Worm (Caenorhabditis elegans) whole organism, mixed stage, embryonic: ENCODE results near the gene C07G3.15.

Source experiments
- M03D4.4 ChIP-seq: sonication (generic microtip); optimal IDR thresholded peaks from 2 replicates; lab custom pipeline; 2017; ENCODE audit warnings: mild to moderate bottlenecking, missing genetic modification characterization, missing compliant biosample characterization
- bed-3 ChIP-seq: fragments of 200-800 bp; sonication (Bioruptor generic); optimal IDR thresholded peaks from 3 replicates; lab custom pipeline; 2018; ENCODE audit warnings: mild to moderate bottlenecking, missing genetic modification characterization, moderate library complexity, missing compliant biosample characterization
- blmp-1 ChIP-seq: fragments of 150-350 bp; optimal IDR thresholded peaks from 2 replicates; lab custom pipeline; 2014; ENCODE audit warnings: missing biosample characterization, missing genetic modification characterization
- ceh-39 ChIP-seq: fragments of 150-350 bp; optimal IDR thresholded peaks from 2 replicates; lab custom pipeline; 2014; ENCODE audit warnings: missing biosample characterization, missing genetic modification characterization
- ceh-83 ChIP-seq: fragments of 200-800 bp; sonication (Bioruptor generic); optimal IDR thresholded peaks from 2 replicates; lab custom pipeline; 2018; ENCODE audit warnings: mild to moderate bottlenecking, missing genetic modification characterization, missing compliant biosample characterization
- ces-1 ChIP-seq: fragments of 150-350 bp; optimal IDR thresholded peaks from 2 replicates; lab custom pipeline; 2014; ENCODE audit warnings: missing biosample characterization, missing genetic modification reagents, missing genetic modification characterization
- cnd-1 ChIP-seq: fragments of 200-800 bp; sonication (Bioruptor generic); optimal IDR thresholded peaks from 2 replicates; lab custom pipeline; 2018; ENCODE audit warnings: mild to moderate bottlenecking, missing genetic modification characterization, missing compliant biosample characterization
- drap-1 ChIP-seq: fragments of 200-800 bp; sonication (Bioruptor generic); optimal IDR thresholded peaks from 3 replicates; lab custom pipeline; 2018; ENCODE audit warnings: mild to moderate bottlenecking, missing genetic modification characterization, missing compliant biosample characterization
- elt-1 ChIP-seq: sonication (generic microtip); optimal IDR thresholded peaks from 2 replicates; lab custom pipeline; 2017; ENCODE audit warnings: missing genetic modification characterization, mild to moderate bottlenecking, missing compliant biosample characterization, antibody characterized with exemption, moderate library complexity, borderline replicate concordance; ENCODE audit not compliant: insufficient read depth
- flh-1 ChIP-seq: fragments of 200-800 bp; sonication (Bioruptor generic); optimal IDR thresholded peaks from 2 replicates; lab custom pipeline; 2018; ENCODE audit warnings: mild to moderate bottlenecking, missing genetic modification characterization, moderate library complexity, missing compliant biosample characterization
- ham-2 ChIP-seq: fragments of 200-800 bp; sonication (Bioruptor generic); optimal IDR thresholded peaks from 2 replicates; lab custom pipeline; 2018; ENCODE audit warnings: mild to moderate bottlenecking, missing genetic modification characterization, missing compliant biosample characterization
- hlh-1 ChIP-seq: fragments of 150-350 bp; optimal IDR thresholded peaks from 2 replicates; lab custom pipeline; 2014; ENCODE audit warnings: missing biosample characterization, missing genetic modification reagents, missing genetic modification characterization
- lin-13 ChIP-seq: fragments of 150-350 bp; optimal IDR thresholded peaks from 2 replicates; lab custom pipeline; 2014; ENCODE audit warnings: missing biosample characterization, missing genetic modification characterization
- lin-32 ChIP-seq: fragments of 200-800 bp; sonication (Bioruptor generic); optimal IDR thresholded peaks from 2 replicates; lab custom pipeline; 2018; ENCODE audit warnings: mild to moderate bottlenecking, missing genetic modification characterization, missing compliant biosample characterization
- lsy-2 ChIP-seq: fragments of 150-350 bp; optimal IDR thresholded peaks from 2 replicates; lab custom pipeline; 2014; ENCODE audit warnings: missing biosample characterization, missing genetic modification characterization
- mab-5 ChIP-seq: fragments of 150-350 bp; optimal IDR thresholded peaks from 2 replicates; lab custom pipeline; 2014; ENCODE audit warnings: missing biosample characterization, missing genetic modification characterization
- mep-1 ChIP-seq: fragments of 150-350 bp; optimal IDR thresholded peaks from 2 replicates; lab custom pipeline; 2017; ENCODE audit warnings: missing biosample characterization, missing genetic modification reagents, missing genetic modification characterization, inconsistent platforms
- mls-2 ChIP-seq: sonication (generic microtip); optimal IDR thresholded peaks from 2 replicates; lab custom pipeline; 2016; ENCODE audit warnings: mild to moderate bottlenecking, missing genetic modification characterization, moderate library complexity, missing compliant biosample characterization
- nhr-12 ChIP-seq: fragments of 150-350 bp; optimal IDR thresholded peaks from 2 replicates; lab custom pipeline; 2014; ENCODE audit warnings: missing biosample characterization, missing genetic modification characterization
- nhr-2 ChIP-seq: fragments of 150-350 bp; optimal IDR thresholded peaks from 2 replicates; lab custom pipeline; 2014; ENCODE audit warnings: missing biosample characterization, missing genetic modification characterization
- nhr-237 ChIP-seq: fragments of 150-350 bp; optimal IDR thresholded peaks from 2 replicates; lab custom pipeline; 2014; ENCODE audit warnings: missing biosample characterization, missing genetic modification characterization
- nhr-28 ChIP-seq: fragments of 150-350 bp; optimal IDR thresholded peaks from 2 replicates; lab custom pipeline; 2014; ENCODE audit warnings: missing biosample characterization, missing genetic modification characterization
- nhr-76 ChIP-seq: sonication (generic microtip); optimal IDR thresholded peaks from 2 replicates; lab custom pipeline; 2017; ENCODE audit warnings: missing biosample characterization, missing genetic modification characterization
- pha-4 ChIP-seq: fragments of 150-350 bp; optimal IDR thresholded peaks from 2 replicates; lab custom pipeline; 2018; ENCODE audit warnings: missing biosample characterization, missing genetic modification reagents, missing genetic modification characterization
- sem-2 ChIP-seq: fragments of 200-800 bp; sonication (Bioruptor generic); optimal IDR thresholded peaks from 2 replicates; lab custom pipeline; 2018; ENCODE audit warnings: mild to moderate bottlenecking, missing genetic modification characterization, missing compliant biosample characterization
- snpc-4 ChIP-seq: fragments of 150-350 bp; optimal IDR thresholded peaks from 2 replicates; lab custom pipeline; 2014; ENCODE audit warnings: missing biosample characterization, missing genetic modification characterization
- sptf-1 ChIP-seq: sonication (generic microtip); optimal IDR thresholded peaks from 2 replicates; lab custom pipeline; 2017; ENCODE audit warnings: mild to moderate bottlenecking, missing genetic modification characterization, moderate library complexity, missing compliant biosample characterization
- tbx-8 ChIP-seq: fragments of 200-800 bp; sonication (Bioruptor generic); optimal IDR thresholded peaks from 2 replicates; lab custom pipeline; 2018; ENCODE audit warnings: mild to moderate bottlenecking, missing genetic modification characterization, moderate library complexity, missing compliant biosample characterization
- unc-120 ChIP-seq: sonication (generic microtip); optimal IDR thresholded peaks from 2 replicates; lab custom pipeline; 2017; ENCODE audit warnings: missing genetic modification characterization, missing compliant biosample characterization; ENCODE audit not compliant: poor library complexity, severe bottlenecking
- unc-39 ChIP-seq: fragments of 150-350 bp; optimal IDR thresholded peaks from 2 replicates; lab custom pipeline; 2014; ENCODE audit warnings: missing biosample characterization, missing genetic modification characterization
- unc-62 ChIP-seq: fragments of 150-350 bp; optimal IDR thresholded peaks from 2 replicates; lab custom pipeline; 2014; ENCODE audit warnings: missing biosample characterization, missing genetic modification reagents, missing genetic modification characterization
- zip-8 ChIP-seq: fragments of 150-350 bp; optimal IDR thresholded peaks from 2 replicates; lab custom pipeline; 2014; ENCODE audit warnings: missing biosample characterization, missing genetic modification characterization
- ztf-11 ChIP-seq: fragments of 150-350 bp; optimal IDR thresholded peaks from 2 replicates; lab custom pipeline; 2014; ENCODE audit warnings: missing biosample characterization, missing genetic modification characterization

The C07G3.15 gene

DNA sequence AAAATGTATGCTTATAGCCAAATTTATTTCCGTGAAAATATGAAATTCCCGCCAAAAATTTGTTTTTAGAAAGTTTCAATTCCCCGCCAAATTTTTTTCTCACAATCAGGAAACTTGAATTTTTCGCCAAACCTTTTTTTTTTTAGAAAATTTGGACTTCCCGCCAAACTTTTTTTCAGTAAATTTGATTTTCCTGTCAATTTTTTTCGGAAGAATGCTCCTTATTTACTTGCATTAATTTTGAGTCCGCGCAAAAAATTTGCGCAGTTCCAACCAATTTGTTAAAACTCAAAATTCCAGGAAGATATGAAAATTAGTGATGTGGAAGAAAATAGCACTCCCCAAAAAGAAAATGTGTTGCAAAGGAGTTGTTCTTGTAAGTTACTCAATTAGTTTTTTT lies 36.9 kb downstream of the C07G3.15 start, which contains the start of gene slc-28.2:
slc-28.2 (plus strand) TSS at position 301 of the 400 bp plus-strand sequence.
- TF ChIP-seq ztf-11 (no peak), lin-32 (GFP tag; lab: Kevin White, UChicago) (no peak), unc-120 (tag; lab: Kevin White, UChicago) (no peak), drap-1 (GFP tag; lab: Kevin White, UChicago) (no peak), hlh-1 (tag; lab: Kevin White, UChicago) (no peak), mep-1 (tag; lab: Kevin White, UChicago) (no peak), zip-8 (tag; lab: Kevin White, UChicago) (no peak), snpc-4 (tag; lab: Kevin White, UChicago) (no peak), nhr-2 (no peak), sptf-1 (tag; lab: Kevin White, UChicago) (no peak)

DNA sequence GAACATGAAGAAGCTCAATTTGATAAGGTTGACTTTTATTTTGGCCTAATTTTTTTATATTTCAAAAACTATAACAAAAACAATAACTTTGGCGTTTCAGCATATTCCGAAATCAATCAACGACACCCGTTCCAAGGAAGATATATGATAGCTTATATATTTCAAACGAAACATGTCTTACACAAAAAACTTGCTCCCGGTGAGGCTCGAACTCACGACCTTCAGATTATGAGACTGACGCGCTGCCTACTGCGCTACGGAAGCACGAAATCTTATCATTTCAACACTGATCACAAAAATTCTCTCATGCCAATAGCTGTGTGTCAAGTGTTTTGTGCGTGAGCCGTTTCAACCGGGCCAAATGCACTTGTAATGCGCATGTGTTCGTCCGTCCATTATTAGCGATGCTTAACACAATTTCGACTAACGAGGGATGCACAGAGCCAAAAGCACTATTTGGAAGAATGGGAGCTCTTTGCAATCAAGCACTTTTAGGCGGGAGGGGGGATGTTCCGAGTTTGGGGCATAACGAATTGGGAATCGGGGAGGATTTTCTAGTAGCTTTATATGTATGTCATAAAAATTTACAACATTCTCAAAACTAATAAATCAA lies 41.5 kb downstream of the C07G3.15 start:
- TF ChIP-seq flh-1 (GFP tag; lab: Kevin White, UChicago) (no peak), ces-1 (GFP tag; lab: Kevin White, UChicago) (peak; percentile 93)

DNA sequence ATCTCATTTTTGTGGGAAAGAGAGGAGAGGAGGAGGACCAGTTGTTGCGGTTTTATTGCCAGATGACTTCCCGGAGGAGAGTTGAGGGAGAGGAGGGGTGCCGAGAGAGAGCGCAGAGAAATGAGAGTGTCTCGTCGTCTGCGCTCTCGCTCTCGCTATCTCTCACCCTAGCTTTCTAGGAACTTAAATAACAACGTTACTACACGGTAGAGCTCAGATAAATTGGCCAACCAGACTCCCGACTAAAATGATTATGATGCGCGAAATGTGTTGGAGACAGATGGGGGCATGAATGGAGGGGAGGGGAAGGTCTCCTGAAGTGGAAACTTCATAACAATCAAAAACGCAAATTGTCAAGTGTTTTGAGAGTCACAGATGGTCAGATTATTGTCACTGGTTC lies 42.2 kb downstream of the C07G3.15 start:
- TF ChIP-seq snpc-4 (tag; lab: Kevin White, UChicago) (no peak), M03D4.4 (tag; lab: Kevin White, UChicago) (no peak), unc-39 (tag; lab: Kevin White, UChicago) (no peak), hlh-1 (tag; lab: Kevin White, UChicago) (peak; percentile 76), pha-4 (tag; lab: Kevin White, UChicago) (no peak), drap-1 (GFP tag; lab: Kevin White, UChicago) (no peak), mls-2 (tag; lab: Kevin White, UChicago) (no peak), unc-62 (GFP tag; lab: Kevin White, UChicago) (no peak), unc-120 (tag; lab: Kevin White, UChicago) (no peak), nhr-28 (no peak), ces-1 (GFP tag; lab: Kevin White, UChicago) (peak; percentile 93), lin-13 (tag; lab: Kevin White, UChicago) (peak; percentile 32), flh-1 (GFP tag; lab: Kevin White, UChicago) (no peak), cnd-1 (tag; lab: Kevin White, UChicago) (peak; percentile 44)

DNA sequence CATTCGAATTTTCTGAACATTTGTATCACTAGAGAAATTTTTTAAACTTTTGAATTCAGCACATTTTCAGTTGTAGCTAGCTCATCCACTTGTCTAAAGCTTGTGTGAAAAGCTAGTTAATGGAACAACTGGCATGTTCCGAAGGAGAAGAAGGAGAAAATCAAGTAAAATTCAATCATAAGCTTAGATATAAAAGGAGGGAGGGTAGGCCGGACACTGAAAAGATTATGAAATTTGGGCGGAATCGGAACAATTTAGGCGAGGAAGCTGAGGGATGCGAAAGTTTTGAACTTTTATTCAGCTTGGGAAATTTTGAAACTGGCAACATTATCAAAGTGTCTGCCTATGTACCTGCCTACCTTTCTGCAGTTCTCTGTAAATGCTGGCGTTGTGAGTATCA lies 44.3 kb downstream of the C07G3.15 start:
- TF ChIP-seq zip-8 (tag; lab: Kevin White, UChicago), result no peak
- peak; percentile 94 for TF ChIP-seq ces-1 (GFP tag; lab: Kevin White, UChicago)

DNA sequence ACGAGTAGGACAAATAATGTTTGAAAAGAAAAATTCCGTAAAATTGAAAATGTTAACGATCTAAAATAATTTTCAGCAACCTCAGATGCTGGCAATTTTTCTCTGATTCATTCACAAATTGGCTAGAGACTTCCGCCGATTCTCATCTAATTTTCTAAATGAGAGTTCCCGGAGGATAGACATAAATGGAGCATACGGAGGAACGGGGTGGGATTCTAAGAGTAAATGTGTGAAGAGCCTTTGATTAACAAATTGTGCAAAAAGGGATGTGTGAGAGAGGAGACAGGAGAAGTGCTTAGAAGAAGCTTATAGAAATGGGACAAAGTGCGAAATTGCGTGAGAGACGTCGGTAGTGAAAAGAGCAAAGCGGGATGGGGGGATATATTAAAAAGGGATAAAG lies 45.1 kb downstream of the C07G3.15 start:
- TF ChIP-seq ces-1 (GFP tag; lab: Kevin White, UChicago), result peak; percentile 92
- TF ChIP-seq nhr-28, result no peak
- TF ChIP-seq zip-8 (tag; lab: Kevin White, UChicago), result no peak
- TF ChIP-seq, all 35 proteins: peak for 1

DNA sequence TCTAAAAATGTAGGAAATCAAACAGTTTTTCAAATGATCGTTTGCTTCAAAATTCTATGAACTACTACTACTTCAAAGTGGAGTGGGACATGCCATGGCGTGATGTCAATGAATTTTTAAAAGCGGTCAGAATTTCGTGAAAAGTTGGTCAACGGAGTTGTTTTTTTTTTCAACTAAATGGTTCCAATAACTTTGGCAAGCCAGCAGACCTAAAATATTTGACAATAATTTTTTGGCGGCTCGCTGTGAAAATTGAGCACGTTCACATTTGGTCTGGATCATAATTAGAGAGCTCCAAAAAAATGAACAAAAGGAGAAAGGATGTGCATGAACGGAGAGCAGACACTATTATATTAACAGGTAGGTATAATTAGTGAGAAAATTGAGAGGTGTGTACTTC lies 46.4 kb downstream of the C07G3.15 start:
- no peak for TF ChIP-seq nhr-237 (tag; lab: Kevin White, UChicago)
- TF ChIP-seq mep-1 (tag; lab: Kevin White, UChicago), result no peak
- TF ChIP-seq snpc-4 (tag; lab: Kevin White, UChicago), result no peak
- no peak for TF ChIP-seq ceh-39 (tag; lab: Kevin White, UChicago)
- TF ChIP-seq sptf-1 (tag; lab: Kevin White, UChicago), result peak; percentile 7
- TF ChIP-seq ceh-83 (GFP tag; lab: Kevin White, UChicago), result no peak
- TF ChIP-seq elt-1, result no peak
- TF ChIP-seq mab-5 (tag; lab: Kevin White, UChicago), result no peak
- TF ChIP-seq lsy-2 (tag; lab: Kevin White, UChicago), result no peak

DNA sequence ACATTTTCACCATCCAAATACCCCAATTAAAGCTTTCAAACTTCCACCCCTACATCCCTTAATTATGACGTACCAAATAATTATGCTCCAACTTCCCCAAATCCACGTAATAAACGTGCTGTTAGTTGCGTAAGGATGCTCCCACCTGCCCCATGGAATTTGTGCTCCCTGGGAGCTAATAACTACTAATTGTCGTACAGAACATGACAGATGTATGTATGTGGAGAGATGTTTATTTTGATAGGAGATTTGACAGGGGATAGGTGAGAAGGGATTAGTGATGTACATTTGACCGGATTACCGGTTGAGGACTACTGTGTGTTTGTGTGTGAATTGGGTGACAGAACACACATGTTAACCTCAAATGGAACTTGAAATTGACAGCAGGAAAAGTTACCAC lies 47.0 kb downstream of the C07G3.15 start:
- TF ChIP-seq blmp-1 (tag; lab: Kevin White, UChicago), result no peak
- no peak for TF ChIP-seq mep-1 (tag; lab: Kevin White, UChicago)
- no peak for TF ChIP-seq tbx-8 (GFP tag; lab: Kevin White, UChicago)
- TF ChIP-seq ces-1 (GFP tag; lab: Kevin White, UChicago), result no peak
- TF ChIP-seq mls-2 (tag; lab: Kevin White, UChicago), result no peak
- no peak for TF ChIP-seq pha-4 (tag; lab: Kevin White, UChicago)
- peak; percentile 62 for TF ChIP-seq zip-8 (tag; lab: Kevin White, UChicago)
- no peak for TF ChIP-seq nhr-12 (tag; lab: Kevin White, UChicago)
- no peak for TF ChIP-seq nhr-28
- TF ChIP-seq flh-1 (GFP tag; lab: Kevin White, UChicago), result no peak
- TF ChIP-seq drap-1 (GFP tag; lab: Kevin White, UChicago), result no peak
- TF ChIP-seq cnd-1 (tag; lab: Kevin White, UChicago), result peak; percentile 65
- TF ChIP-seq mab-5 (tag; lab: Kevin White, UChicago), result no peak
- no peak for TF ChIP-seq nhr-237 (tag; lab: Kevin White, UChicago)
- no peak for TF ChIP-seq ham-2 (GFP tag; lab: Kevin White, UChicago)
- TF ChIP-seq ceh-39 (tag; lab: Kevin White, UChicago), result no peak
- no peak for TF ChIP-seq unc-39 (tag; lab: Kevin White, UChicago)
- no peak for TF ChIP-seq ceh-83 (GFP tag; lab: Kevin White, UChicago)
- TF ChIP-seq M03D4.4 (tag; lab: Kevin White, UChicago), result no peak
- no peak for TF ChIP-seq snpc-4 (tag; lab: Kevin White, UChicago)
- TF ChIP-seq bed-3, result no peak
- TF ChIP-seq sem-2 (GFP tag; lab: Kevin White, UChicago), result no peak
- peak; percentile 58 for TF ChIP-seq sptf-1 (tag; lab: Kevin White, UChicago)
- no peak for TF ChIP-seq nhr-76 (tag; lab: Kevin White, UChicago)
